Fruit fly (Drosophila melanogaster): Measurements from ENCODE around the gene Non2.
A peak's percentile ranks its signal among the peaks of the same experiment; 100 is the strongest.

Non2 gene

dm6 chr3L:2739450-2739849 is 27.3 kb upstream of the Non2 start, which contains the start of gene Acp62F:
Gene Acp62F (plus strand): TSS chr3L:2739750.
- TF ChIP-seq CG9139 (GFP tag; optimal IDR thresholded peaks at IDR 0.05) (no peak), acj6 (GFP tag; optimal IDR thresholded peaks at IDR 0.05) (no peak), spab (GFP tag; optimal IDR thresholded peaks at IDR 0.05) (no peak), CG16779 (tag; optimal IDR thresholded peaks at IDR 0.05) (no peak), CG7368 (GFP tag; optimal IDR thresholded peaks at IDR 0.05) (no peak), CG6163 (GFP tag; IDR thresholded peaks at IDR 0.05) (no peak), eg (GFP tag; IDR thresholded peaks at IDR 0.05) (no peak), ss (GFP tag; optimal IDR thresholded peaks at IDR 0.05) (no peak), lz (GFP tag; optimal IDR thresholded peaks at IDR 0.05) (no peak), CG6808 (GFP tag; optimal IDR thresholded peaks at IDR 0.05) (no peak), CG32006 (GFP tag; optimal IDR thresholded peaks at IDR 0.05) (no peak)

dm6 chr3L:2743755-2744154 is 23.0 kb upstream of the Non2 start:
- no peak for TF ChIP-seq pdm3 (GFP tag; optimal IDR thresholded peaks at IDR 0.05)
- TF ChIP-seq CG6792 (GFP tag; optimal IDR thresholded peaks at IDR 0.05): no peak
- no peak for TF ChIP-seq Met (GFP tag; optimal IDR thresholded peaks at IDR 0.05)
- TF ChIP-seq OdsH (GFP tag; optimal IDR thresholded peaks at IDR 0.05): no peak
- TF ChIP-seq dsx (GFP tag; optimal IDR thresholded peaks at IDR 0.05; ENCODE audit: poor library complexity, severe bottlenecking): no peak
- no peak for TF ChIP-seq topi (GFP tag; optimal IDR thresholded peaks at IDR 0.05)
- TF ChIP-seq Hr39 (GFP tag; optimal IDR thresholded peaks at IDR 0.05): no peak
- TF ChIP-seq CG6854 (GFP tag; optimal IDR thresholded peaks at IDR 0.05): no peak
- TF ChIP-seq CG6163 (GFP tag; IDR thresholded peaks at IDR 0.05): no peak
- no peak for TF ChIP-seq CG3032 (tag; optimal IDR thresholded peaks at IDR 0.05)
- no peak for TF ChIP-seq CG3919 (GFP tag; optimal IDR thresholded peaks at IDR 0.05)
- no peak for TF ChIP-seq CG32006 (GFP tag; optimal IDR thresholded peaks at IDR 0.05)
- TF ChIP-seq CG10631 (GFP tag; optimal IDR thresholded peaks at IDR 0.05): no peak

dm6 chr3L:2744963-2745362 is 21.8 kb upstream of the Non2 start:
- TF ChIP-seq acj6 (GFP tag; optimal IDR thresholded peaks at IDR 0.05) (no peak), CG16779 (tag; optimal IDR thresholded peaks at IDR 0.05) (no peak), Hr39 (GFP tag; optimal IDR thresholded peaks at IDR 0.05) (no peak), CG10669 (GFP tag; optimal IDR thresholded peaks at IDR 0.05) (no peak), Ets96B (tag; optimal IDR thresholded peaks at IDR 0.05) (no peak), topi (GFP tag; optimal IDR thresholded peaks at IDR 0.05) (no peak)

- TF ChIP-seq vri (GFP tag; optimal IDR thresholded peaks at IDR 0.05) (no peak), Eip93F (GFP tag; optimal IDR thresholded peaks at IDR 0.05) (no peak), lz (GFP tag; optimal IDR thresholded peaks at IDR 0.05) (no peak), fkh (GFP tag; optimal IDR thresholded peaks at IDR 0.05) (peak; percentile 64), achi (GFP tag; optimal IDR thresholded peaks at IDR 0.05) (no peak), CG3032 (tag; optimal IDR thresholded peaks at IDR 0.05) (no peak), CG10669 (GFP tag; optimal IDR thresholded peaks at IDR 0.05) (no peak), CG6808 (GFP tag; optimal IDR thresholded peaks at IDR 0.05) (no peak), CG16779 (tag; optimal IDR thresholded peaks at IDR 0.05) (no peak), eg (GFP tag; IDR thresholded peaks at IDR 0.05) (0 out of 3 replicates have a peak, but pooled peaks have one; percentile 39), fd85E (GFP tag; optimal IDR thresholded peaks at IDR 0.05) (no peak), net (GFP tag; optimal IDR thresholded peaks at IDR 0.05) (no peak), svp (GFP tag) (no peak), Eip75B (GFP tag; optimal IDR thresholded peaks at IDR 0.05) (no peak), CG8319 (GFP tag; optimal IDR thresholded peaks at IDR 0.05) (no peak)
Measured at dm6 chr3L:2745698-2746410, 20.9 kb upstream of the Non2 start.

- TF ChIP-seq fkh (GFP tag; optimal IDR thresholded peaks at IDR 0.05) (peak; percentile 25), CG8319 (GFP tag; optimal IDR thresholded peaks at IDR 0.05) (no peak)
Measured at dm6 chr3L:2748359-2748758, 18.4 kb upstream of the Non2 start.
